Worm (Caenorhabditis elegans) whole organism, late embryonic: Measurements from ENCODE around the gene lin-36.
A peak's percentile ranks its signal among the peaks of the same experiment; 100 is the strongest.

Source experiments
- C08G9.2 ChIP-seq: sonication (generic microtip); optimal IDR thresholded peaks from 2 replicates; lab custom pipeline; 2016; ENCODE audit warnings: mild to moderate bottlenecking, missing genetic modification characterization, moderate library complexity, missing compliant biosample characterization
- C38D4.7 ChIP-seq: fragments of 200-800 bp; sonication (Bioruptor generic); optimal IDR thresholded peaks from 2 replicates; lab custom pipeline; 2018; ENCODE audit warnings: mild to moderate bottlenecking, missing genetic modification characterization, moderate library complexity, missing compliant biosample characterization
- F13H6.1 ChIP-seq: sonication (generic microtip); optimal IDR thresholded peaks from 2 replicates; lab custom pipeline; 2016; ENCODE audit warnings: missing genetic modification characterization, missing compliant biosample characterization
- K02D7.2 ChIP-seq: sonication (generic microtip); optimal IDR thresholded peaks from 2 replicates; lab custom pipeline; 2017; ENCODE audit warnings: mild to moderate bottlenecking, missing genetic modification characterization, missing compliant biosample characterization
- K09A11.1 ChIP-seq: sonication (generic microtip); optimal IDR thresholded peaks from 2 replicates; lab custom pipeline; 2017; ENCODE audit warnings: antibody characterized with exemption, mild to moderate bottlenecking, missing genetic modification characterization, missing compliant biosample characterization; ENCODE audit not compliant: insufficient read depth
- Y22D7AL.16 ChIP-seq: sonication (generic microtip); optimal IDR thresholded peaks from 2 replicates; lab custom pipeline; 2016; ENCODE audit warnings: missing genetic modification characterization, missing compliant biosample characterization
- ahr-1 ChIP-seq: sonication (generic microtip); optimal IDR thresholded peaks from 2 replicates; lab custom pipeline; 2016; ENCODE audit warnings: missing genetic modification characterization, missing compliant biosample characterization
- ama-1 ChIP-seq: fragments of 150-350 bp; optimal IDR thresholded peaks from 2 replicates; lab custom pipeline; 2014
- ceh-19 ChIP-seq: fragments of 200-800 bp; sonication (Bioruptor generic); optimal IDR thresholded peaks from 2 replicates; lab custom pipeline; 2018; ENCODE audit warnings: mild to moderate bottlenecking, missing genetic modification characterization, missing compliant biosample characterization
- ceh-22 ChIP-seq: sonication (generic microtip); optimal IDR thresholded peaks from 2 replicates; lab custom pipeline; 2017; ENCODE audit warnings: missing biosample characterization, missing genetic modification characterization
- ceh-31 ChIP-seq: sonication (generic microtip); optimal IDR thresholded peaks from 2 replicates; lab custom pipeline; 2016; ENCODE audit warnings: missing genetic modification characterization, missing compliant biosample characterization
- ceh-34 ChIP-seq: sonication (generic microtip); optimal IDR thresholded peaks from 2 replicates; lab custom pipeline; 2016; ENCODE audit warnings: mild to moderate bottlenecking, missing genetic modification characterization, missing compliant biosample characterization
- ceh-48 ChIP-seq: sonication (generic microtip); optimal IDR thresholded peaks from 2 replicates; lab custom pipeline; 2016; ENCODE audit warnings: missing genetic modification characterization, inconsistent platforms, missing compliant biosample characterization
- ceh-9 ChIP-seq: sonication (generic microtip); optimal IDR thresholded peaks from 2 replicates; lab custom pipeline; 2016; ENCODE audit warnings: mild to moderate bottlenecking, missing genetic modification characterization, inconsistent platforms, missing compliant biosample characterization
- che-1 ChIP-seq: sonication (generic microtip); optimal IDR thresholded peaks from 2 replicates; lab custom pipeline; 2016; ENCODE audit warnings: mild to moderate bottlenecking, missing genetic modification characterization, missing compliant biosample characterization
- dve-1 ChIP-seq: sonication (generic microtip); optimal IDR thresholded peaks from 2 replicates; lab custom pipeline; 2017; ENCODE audit warnings: antibody characterized with exemption, mild to moderate bottlenecking, missing genetic modification characterization, missing compliant biosample characterization
- ets-4 ChIP-seq: sonication (generic microtip); optimal IDR thresholded peaks from 2 replicates; lab custom pipeline; 2016; ENCODE audit warnings: missing genetic modification characterization, missing compliant biosample characterization
- eyg-1 ChIP-seq: sonication (generic microtip); optimal IDR thresholded peaks from 2 replicates; lab custom pipeline; 2016; ENCODE audit warnings: missing genotype, missing genetic modification characterization, missing compliant biosample characterization
- fkh-10 ChIP-seq: fragments of 150-350 bp; optimal IDR thresholded peaks from 2 replicates; lab custom pipeline; 2014; ENCODE audit warnings: missing biosample characterization, missing genetic modification reagents, missing genetic modification characterization
- fkh-6 ChIP-seq: sonication (generic microtip); optimal IDR thresholded peaks from 2 replicates; lab custom pipeline; 2016; ENCODE audit warnings: missing genetic modification characterization, missing compliant biosample characterization
- gmeb-2 ChIP-seq: sonication (generic microtip); optimal IDR thresholded peaks from 2 replicates; lab custom pipeline; 2016; ENCODE audit warnings: missing genetic modification characterization, inconsistent platforms, missing compliant biosample characterization
- hlh-13 ChIP-seq: fragments of 200-800 bp; sonication (Bioruptor generic); optimal IDR thresholded peaks from 2 replicates; lab custom pipeline; 2018; ENCODE audit warnings: mild to moderate bottlenecking, missing genetic modification characterization, missing compliant biosample characterization
- hlh-30 ChIP-seq: sonication (generic microtip); optimal IDR thresholded peaks from 2 replicates; lab custom pipeline; 2017; ENCODE audit warnings: antibody characterized with exemption, missing genetic modification characterization, missing compliant biosample characterization; ENCODE audit not compliant: insufficient read depth
- hlh-8 ChIP-seq: sonication (generic microtip); optimal IDR thresholded peaks from 2 replicates; lab custom pipeline; 2016; ENCODE audit warnings: missing genotype, missing genetic modification characterization, missing compliant biosample characterization
- lim-6 ChIP-seq: sonication (generic microtip); optimal IDR thresholded peaks from 2 replicates; lab custom pipeline; 2016; ENCODE audit warnings: missing genetic modification characterization, missing compliant biosample characterization
- lin-11 ChIP-seq: fragments of 200-800 bp; sonication (Bioruptor generic); optimal IDR thresholded peaks from 2 replicates; lab custom pipeline; 2018; ENCODE audit warnings: mild to moderate bottlenecking, missing genetic modification characterization, missing compliant biosample characterization
- mec-3 ChIP-seq: sonication (generic microtip); optimal IDR thresholded peaks from 2 replicates; lab custom pipeline; 2016; ENCODE audit warnings: borderline replicate concordance, missing genetic modification characterization, missing compliant biosample characterization
- nfya-1 ChIP-seq: sonication (generic microtip); optimal IDR thresholded peaks from 2 replicates; lab custom pipeline; 2017; ENCODE audit warnings: missing genetic modification characterization, mild to moderate bottlenecking, missing compliant biosample characterization, antibody characterized with exemption, moderate library complexity
- nhr-11 ChIP-seq: fragments of 150-350 bp; optimal IDR thresholded peaks from 2 replicates; lab custom pipeline; 2014; ENCODE audit warnings: missing biosample characterization, missing genetic modification characterization
- nhr-232 ChIP-seq: sonication (generic microtip); optimal IDR thresholded peaks from 2 replicates; lab custom pipeline; 2016; ENCODE audit warnings: missing genetic modification characterization, missing compliant biosample characterization
- odd-2 ChIP-seq: sonication (generic microtip); optimal IDR thresholded peaks from 2 replicates; lab custom pipeline; 2017; ENCODE audit warnings: antibody characterized with exemption, mild to moderate bottlenecking, missing genetic modification characterization, missing compliant biosample characterization
- pag-3 ChIP-seq: sonication (generic microtip); optimal IDR thresholded peaks from 2 replicates; lab custom pipeline; 2016; ENCODE audit warnings: missing compliant biosample characterization, missing genetic modification characterization, borderline replicate concordance
- pha-4 ChIP-seq: fragments of 150-350 bp; optimal IDR thresholded peaks from 2 replicates; lab custom pipeline; 2018; ENCODE audit warnings: missing biosample characterization, missing genetic modification reagents, missing genetic modification characterization
- pqm-1 ChIP-seq: sonication (generic microtip); optimal IDR thresholded peaks from 2 replicates; lab custom pipeline; 2016; ENCODE audit warnings: missing genetic modification characterization, missing compliant biosample characterization
- pros-1 ChIP-seq: fragments of 150-350 bp; optimal IDR thresholded peaks from 2 replicates; lab custom pipeline; 2014; ENCODE audit warnings: missing biosample characterization, missing genetic modification reagents, missing genetic modification characterization
- ref-2 ChIP-seq: sonication (generic microtip); optimal IDR thresholded peaks from 2 replicates; lab custom pipeline; 2016; ENCODE audit warnings: missing genetic modification characterization, missing compliant biosample characterization
- sox-4 ChIP-seq: sonication (generic microtip); optimal IDR thresholded peaks from 2 replicates; lab custom pipeline; 2017; ENCODE audit warnings: mild to moderate bottlenecking, missing genetic modification characterization, inconsistent platforms, missing compliant biosample characterization
- tbx-2 ChIP-seq: sonication (generic microtip); optimal IDR thresholded peaks from 2 replicates; lab custom pipeline; 2016; ENCODE audit warnings: missing genetic modification characterization, missing compliant biosample characterization
- tbx-7 ChIP-seq: sonication (generic microtip); optimal IDR thresholded peaks from 2 replicates; lab custom pipeline; 2016; ENCODE audit warnings: missing genotype, missing genetic modification characterization, missing compliant biosample characterization
- ttx-3 ChIP-seq: sonication (generic microtip); optimal IDR thresholded peaks from 2 replicates; lab custom pipeline; 2016; ENCODE audit warnings: missing genetic modification reagents, missing genetic modification characterization, missing compliant biosample characterization
- unc-42 ChIP-seq: sonication (generic microtip); optimal IDR thresholded peaks from 2 replicates; lab custom pipeline; 2016; ENCODE audit warnings: missing genotype, missing genetic modification characterization, missing compliant biosample characterization
- unc-55 ChIP-seq: sonication (generic microtip); optimal IDR thresholded peaks from 2 replicates; lab custom pipeline; 2017; ENCODE audit warnings: missing biosample characterization, missing genetic modification reagents, missing genetic modification characterization
- zip-5 ChIP-seq: sonication (generic microtip); optimal IDR thresholded peaks from 2 replicates; lab custom pipeline; 2016; ENCODE audit warnings: missing genetic modification characterization, missing compliant biosample characterization
- ztf-16 ChIP-seq: sonication (generic microtip); optimal IDR thresholded peaks from 2 replicates; lab custom pipeline; 2017; ENCODE audit warnings: missing genetic modification characterization, missing compliant biosample characterization

lin-36 gene

ce11 chrIII:8013582-8013981 is 7.1 kb downstream of the lin-36 start:
- no peak for TF ChIP-seq ceh-34 (tag; lab: Kevin White, UChicago)
- no peak for TF ChIP-seq ceh-19 (GFP tag; lab: Kevin White, UChicago)
- TF ChIP-seq pqm-1 (tag; lab: Kevin White, UChicago) = no peak
- no peak for TF ChIP-seq ttx-3 (tag; lab: Kevin White, UChicago)
- TF ChIP-seq ceh-22 = no peak
- no peak for TF ChIP-seq Y22D7AL.16
- no peak for TF ChIP-seq ref-2
- no peak for TF ChIP-seq sox-4 (tag; lab: Kevin White, UChicago)
- TF ChIP-seq ama-1 (lab: Kevin White, UChicago) = no peak
- TF ChIP-seq zip-5 (tag; lab: Kevin White, UChicago) = no peak
- no peak for TF ChIP-seq hlh-13 (GFP tag; lab: Kevin White, UChicago)
- no peak for TF ChIP-seq fkh-6 (tag; lab: Kevin White, UChicago)

- peak; percentile 11 for TF ChIP-seq ceh-48 (tag; lab: Kevin White, UChicago)
- TF ChIP-seq ceh-9 (tag; lab: Kevin White, UChicago) = no peak
Observed at ce11 chrIII:8010260-8010822, 10.3 kb downstream of the lin-36 start, which contains the start of gene cit-1.2. Gene cit-1.2, plus strand, starts transcription at chrIII:8010772.

DNA sequence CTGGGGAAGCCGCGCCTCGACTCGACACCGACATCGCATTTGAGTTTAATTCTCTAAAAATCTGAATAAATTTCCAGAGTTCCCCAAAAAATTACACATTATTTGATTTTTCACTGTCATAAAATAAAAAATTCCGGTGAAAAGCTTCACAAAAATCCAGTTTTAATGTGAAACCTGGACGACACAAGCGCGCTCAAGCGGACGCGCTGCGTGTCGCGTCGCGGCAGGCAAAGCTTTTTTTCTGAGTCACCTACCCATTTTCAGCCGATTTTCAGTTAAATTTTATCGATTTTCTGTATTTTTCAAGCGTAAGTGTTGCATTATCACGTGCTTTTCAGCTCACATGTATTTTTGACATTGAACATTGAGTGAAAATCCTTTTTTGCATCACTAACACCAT is 10.9 kb downstream of the lin-36 start, which contains the start of gene cit-1.1:
TSS of gene cit-1.1 (minus strand) at position 53 of the 400 bp plus-strand sequence.
- TF ChIP-seq ceh-31 (tag; lab: Kevin White, UChicago) (no peak), hlh-30 (tag; lab: Kevin White, UChicago) (peak; percentile 22)
- TF ChIP-seq, all 69 proteins: peak for 1

DNA sequence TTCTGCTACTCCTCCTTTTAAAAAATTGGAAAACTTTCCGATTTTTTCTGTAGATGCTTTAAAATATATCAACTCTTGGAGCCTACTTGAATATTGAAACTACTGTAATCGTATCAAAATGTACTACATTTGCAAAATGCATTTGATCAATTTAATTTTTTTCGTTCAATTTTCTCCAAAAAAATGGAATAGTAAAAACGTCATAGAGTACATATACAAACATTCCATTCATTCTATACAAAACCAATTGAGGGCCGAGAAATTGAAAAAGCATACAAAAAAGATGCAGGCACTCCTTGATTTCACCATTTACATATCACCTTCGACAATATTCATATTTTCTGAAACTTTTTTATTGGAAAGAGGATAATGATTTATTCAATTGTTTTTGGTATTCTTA is 16.6 kb downstream of the lin-36 start, which contains the start of gene C06G4.6:
TSS of gene C06G4.6 (plus strand) at position 301 of the 400 bp plus-strand sequence.
- TF ChIP-seq pag-3 (tag; lab: Kevin White, UChicago) = no peak
- TF ChIP-seq K09A11.1 (tag; lab: Kevin White, UChicago) = no peak
- no peak for TF ChIP-seq tbx-2
- TF ChIP-seq che-1 = no peak
- TF ChIP-seq unc-55 = no peak
- no peak for TF ChIP-seq dve-1
- TF ChIP-seq tbx-7 = no peak
- TF ChIP-seq lim-6 = no peak
- TF ChIP-seq lin-11 (tag; lab: Kevin White, UChicago) = no peak
- TF ChIP-seq hlh-30 (tag; lab: Kevin White, UChicago) = no peak
- no peak for TF ChIP-seq pros-1
- TF ChIP-seq unc-42 (tag; lab: Kevin White, UChicago) = no peak
- TF ChIP-seq odd-2 (tag; lab: Kevin White, UChicago) = no peak
- TF ChIP-seq ceh-9 (tag; lab: Kevin White, UChicago) = no peak
- no peak for TF ChIP-seq fkh-10
- no peak for TF ChIP-seq mec-3

ce11 chrIII:8001557-8001956 is 19.1 kb downstream of the lin-36 start:
- TF ChIP-seq C38D4.7 (no peak), che-1 (no peak), ahr-1 (tag; lab: Kevin White, UChicago) (no peak), tbx-2 (no peak), hlh-8 (no peak), eyg-1 (tag; lab: Kevin White, UChicago) (no peak), gmeb-2 (tag; lab: Kevin White, UChicago) (no peak), hlh-30 (tag; lab: Kevin White, UChicago) (no peak), nhr-232 (tag; lab: Kevin White, UChicago) (no peak), ets-4 (no peak), ztf-16 (tag; lab: Kevin White, UChicago) (no peak), nhr-11 (tag; lab: Kevin White, UChicago) (no peak), F13H6.1 (tag; lab: Kevin White, UChicago) (no peak), C08G9.2 (tag; lab: Kevin White, UChicago) (no peak), K02D7.2 (tag; lab: Kevin White, UChicago) (no peak), nfya-1 (tag; lab: Kevin White, UChicago) (no peak), ama-1 (lab: Kevin White, UChicago) (no peak), pha-4 (tag; lab: Kevin White, UChicago) (no peak)
